Worm (Caenorhabditis elegans) whole organism, late embryonic: ENCODE results near the gene pax-1.

Experiments
- C08G9.2 ChIP-seq: sonication (generic microtip); optimal IDR thresholded peaks from 2 replicates; lab custom pipeline; 2016; ENCODE audit warnings: mild to moderate bottlenecking, missing genetic modification characterization, moderate library complexity, missing compliant biosample characterization
- K02D7.2 ChIP-seq: sonication (generic microtip); optimal IDR thresholded peaks from 2 replicates; lab custom pipeline; 2017; ENCODE audit warnings: mild to moderate bottlenecking, missing genetic modification characterization, missing compliant biosample characterization
- T23F11.4 ChIP-seq: fragments of 200-800 bp; sonication (Bioruptor generic); optimal IDR thresholded peaks from 2 replicates; lab custom pipeline; 2018; ENCODE audit warnings: mild to moderate bottlenecking, missing genetic modification characterization, missing compliant biosample characterization
- ahr-1 ChIP-seq: sonication (generic microtip); optimal IDR thresholded peaks from 2 replicates; lab custom pipeline; 2016; ENCODE audit warnings: missing genetic modification characterization, missing compliant biosample characterization
- ceh-18 ChIP-seq: sonication (generic microtip); optimal IDR thresholded peaks from 2 replicates; lab custom pipeline; 2016; ENCODE audit warnings: missing genetic modification characterization, missing compliant biosample characterization
- ceh-2 ChIP-seq: sonication (generic microtip); optimal IDR thresholded peaks from 2 replicates; lab custom pipeline; 2016; ENCODE audit warnings: missing genotype, missing genetic modification characterization, missing compliant biosample characterization
- ceh-24 ChIP-seq: sonication (generic microtip); optimal IDR thresholded peaks from 2 replicates; lab custom pipeline; 2016; ENCODE audit warnings: mild to moderate bottlenecking, missing genetic modification characterization, missing compliant biosample characterization
- ceh-30 ChIP-seq: fragments of 150-350 bp; optimal IDR thresholded peaks from 2 replicates; lab custom pipeline; 2014; ENCODE audit warnings: missing biosample characterization, missing genetic modification characterization
- ceh-31 ChIP-seq: sonication (generic microtip); optimal IDR thresholded peaks from 2 replicates; lab custom pipeline; 2016; ENCODE audit warnings: missing genetic modification characterization, missing compliant biosample characterization
- ceh-45 ChIP-seq: fragments of 200-800 bp; sonication (Bioruptor generic); IDR thresholded peaks from 2 replicates; pipeline ENCODE4 v1.3.6; 2022; ENCODE audit warnings: missing genetic modification reagents, missing genetic modification characterization, missing compliant biosample characterization
- ceh-9 ChIP-seq: sonication (generic microtip); optimal IDR thresholded peaks from 2 replicates; lab custom pipeline; 2016; ENCODE audit warnings: mild to moderate bottlenecking, missing genetic modification characterization, inconsistent platforms, missing compliant biosample characterization
- elt-2 ChIP-seq: sonication (generic microtip); optimal IDR thresholded peaks from 2 replicates; lab custom pipeline; 2016; ENCODE audit warnings: missing genetic modification reagents, missing genetic modification characterization, missing compliant biosample characterization
- elt-4 ChIP-seq: sonication (generic microtip); optimal IDR thresholded peaks from 2 replicates; lab custom pipeline; 2016; ENCODE audit warnings: missing genetic modification characterization, missing compliant biosample characterization
- ets-4 ChIP-seq: sonication (generic microtip); optimal IDR thresholded peaks from 2 replicates; lab custom pipeline; 2016; ENCODE audit warnings: missing genetic modification characterization, missing compliant biosample characterization
- fkh-10 ChIP-seq: fragments of 150-350 bp; optimal IDR thresholded peaks from 2 replicates; lab custom pipeline; 2014; ENCODE audit warnings: missing biosample characterization, missing genetic modification reagents, missing genetic modification characterization
- fkh-6 ChIP-seq: sonication (generic microtip); optimal IDR thresholded peaks from 2 replicates; lab custom pipeline; 2016; ENCODE audit warnings: missing genetic modification characterization, missing compliant biosample characterization
- gmeb-2 ChIP-seq: sonication (generic microtip); optimal IDR thresholded peaks from 2 replicates; lab custom pipeline; 2016; ENCODE audit warnings: missing genetic modification characterization, inconsistent platforms, missing compliant biosample characterization
- hlh-15 ChIP-seq: sonication (generic microtip); optimal IDR thresholded peaks from 2 replicates; lab custom pipeline; 2016; ENCODE audit warnings: missing genetic modification characterization, missing compliant biosample characterization
- hlh-30 ChIP-seq: sonication (generic microtip); optimal IDR thresholded peaks from 2 replicates; lab custom pipeline; 2017; ENCODE audit warnings: antibody characterized with exemption, missing genetic modification characterization, missing compliant biosample characterization; ENCODE audit not compliant: insufficient read depth
- hlh-6 ChIP-seq: sonication (generic microtip); optimal IDR thresholded peaks from 2 replicates; lab custom pipeline; 2016; ENCODE audit warnings: missing genotype, missing genetic modification characterization, missing compliant biosample characterization
- hlh-8 ChIP-seq: sonication (generic microtip); optimal IDR thresholded peaks from 2 replicates; lab custom pipeline; 2016; ENCODE audit warnings: missing genotype, missing genetic modification characterization, missing compliant biosample characterization
- lim-6 ChIP-seq: sonication (generic microtip); optimal IDR thresholded peaks from 2 replicates; lab custom pipeline; 2016; ENCODE audit warnings: missing genetic modification characterization, missing compliant biosample characterization
- mec-3 ChIP-seq: sonication (generic microtip); optimal IDR thresholded peaks from 2 replicates; lab custom pipeline; 2016; ENCODE audit warnings: borderline replicate concordance, missing genetic modification characterization, missing compliant biosample characterization
- nfya-1 ChIP-seq: sonication (generic microtip); optimal IDR thresholded peaks from 2 replicates; lab custom pipeline; 2017; ENCODE audit warnings: missing genetic modification characterization, mild to moderate bottlenecking, missing compliant biosample characterization, antibody characterized with exemption, moderate library complexity
- nhr-11 ChIP-seq: fragments of 150-350 bp; optimal IDR thresholded peaks from 2 replicates; lab custom pipeline; 2014; ENCODE audit warnings: missing biosample characterization, missing genetic modification characterization
- npax-4 ChIP-seq: sonication (generic microtip); optimal IDR thresholded peaks from 2 replicates; lab custom pipeline; 2016; ENCODE audit warnings: missing genetic modification characterization, missing compliant biosample characterization
- odd-2 ChIP-seq: sonication (generic microtip); optimal IDR thresholded peaks from 2 replicates; lab custom pipeline; 2017; ENCODE audit warnings: antibody characterized with exemption, mild to moderate bottlenecking, missing genetic modification characterization, missing compliant biosample characterization
- pag-3 ChIP-seq: sonication (generic microtip); optimal IDR thresholded peaks from 2 replicates; lab custom pipeline; 2016; ENCODE audit warnings: missing compliant biosample characterization, missing genetic modification characterization, borderline replicate concordance
- pax-1 ChIP-seq: fragments of 150-350 bp; optimal IDR thresholded peaks from 2 replicates; lab custom pipeline; 2014; ENCODE audit warnings: missing biosample characterization, missing genetic modification characterization
- pha-2 ChIP-seq: sonication (generic microtip); optimal IDR thresholded peaks from 2 replicates; lab custom pipeline; 2017; ENCODE audit warnings: mild to moderate bottlenecking, missing genetic modification characterization, missing compliant biosample characterization
- pros-1 ChIP-seq: fragments of 150-350 bp; optimal IDR thresholded peaks from 2 replicates; lab custom pipeline; 2014; ENCODE audit warnings: missing biosample characterization, missing genetic modification reagents, missing genetic modification characterization
- rnt-1 ChIP-seq: sonication (generic microtip); optimal IDR thresholded peaks from 2 replicates; lab custom pipeline; 2016; ENCODE audit warnings: missing genetic modification characterization, missing compliant biosample characterization
- sox-4 ChIP-seq: sonication (generic microtip); optimal IDR thresholded peaks from 2 replicates; lab custom pipeline; 2017; ENCODE audit warnings: mild to moderate bottlenecking, missing genetic modification characterization, inconsistent platforms, missing compliant biosample characterization
- tbx-2 ChIP-seq: sonication (generic microtip); optimal IDR thresholded peaks from 2 replicates; lab custom pipeline; 2016; ENCODE audit warnings: missing genetic modification characterization, missing compliant biosample characterization
- tbx-7 ChIP-seq: sonication (generic microtip); optimal IDR thresholded peaks from 2 replicates; lab custom pipeline; 2016; ENCODE audit warnings: missing genotype, missing genetic modification characterization, missing compliant biosample characterization
- unc-55 ChIP-seq: sonication (generic microtip); optimal IDR thresholded peaks from 2 replicates; lab custom pipeline; 2017; ENCODE audit warnings: missing biosample characterization, missing genetic modification reagents, missing genetic modification characterization
- zip-5 ChIP-seq: sonication (generic microtip); optimal IDR thresholded peaks from 2 replicates; lab custom pipeline; 2016; ENCODE audit warnings: missing genetic modification characterization, missing compliant biosample characterization

The pax-1 gene

DNA sequence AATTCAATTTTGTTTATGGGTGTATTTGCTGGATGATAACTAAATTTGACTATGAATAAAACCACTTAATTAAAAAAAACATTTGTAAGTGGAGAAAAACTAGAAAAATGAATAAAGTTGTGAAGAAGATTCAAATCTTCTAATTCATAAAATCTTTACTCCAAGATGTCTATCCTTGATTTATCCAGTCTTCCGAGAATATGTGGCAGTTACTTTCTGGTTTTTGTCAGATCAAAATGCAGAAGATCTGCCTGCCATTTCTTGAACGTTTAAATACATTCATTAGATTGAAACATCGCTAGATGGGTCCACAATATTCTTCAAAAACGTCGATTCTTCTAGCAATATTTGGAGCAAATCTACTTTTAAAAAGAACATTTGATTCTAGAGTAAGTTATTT, 39.0 kb upstream of the pax-1 start, which contains the start of gene F20D6.2:
Gene F20D6.2, plus strand, starts transcription at position 301 of the 400 bp plus-strand sequence.
- TF ChIP-seq ceh-45 (GFP tag; lab: Robert Waterston, UW) (no peak), ceh-9 (no peak), mec-3 (tag; lab: Kevin White, UChicago) (no peak), pag-3 (no peak), hlh-6 (tag; lab: Kevin White, UChicago) (no peak), odd-2 (tag; lab: Kevin White, UChicago) (no peak), rnt-1 (tag; lab: Kevin White, UChicago) (no peak), ceh-31 (tag; lab: Kevin White, UChicago) (no peak), T23F11.4 (GFP tag; lab: Kevin White, UChicago) (no peak), ceh-24 (tag; lab: Kevin White, UChicago) (no peak), ets-4 (tag; lab: Kevin White, UChicago) (no peak), ceh-2 (tag; lab: Kevin White, UChicago) (no peak), hlh-30 (no peak), hlh-15 (no peak)

ce11 chrV:8188421-8188820, 36.3 kb upstream of the pax-1 start, which contains the start of gene F20D6.15:
Gene F20D6.15, minus strand, starts transcription at chrV:8188467.
- no peak for TF ChIP-seq hlh-30
- TF ChIP-seq ceh-30 (tag; lab: Kevin White, UChicago): no peak
- TF ChIP-seq ahr-1 (tag; lab: Kevin White, UChicago): no peak
- no peak for TF ChIP-seq elt-4 (tag; lab: Kevin White, UChicago)
- no peak for TF ChIP-seq sox-4 (tag; lab: Kevin White, UChicago)

ce11 chrV:8190016-8190415, 34.7 kb upstream of the pax-1 start, which contains the start of gene F20D6.12:
Gene F20D6.12, minus strand, starts transcription at chrV:8190116.
- no peak for TF ChIP-seq nhr-11
- TF ChIP-seq fkh-10 (GFP tag; lab: Kevin White, UChicago): no peak
- TF ChIP-seq K02D7.2: no peak
- no peak for TF ChIP-seq zip-5 (tag; lab: Kevin White, UChicago)
- TF ChIP-seq ceh-31 (tag; lab: Kevin White, UChicago): no peak
- TF ChIP-seq ahr-1 (tag; lab: Kevin White, UChicago): no peak
- TF ChIP-seq rnt-1 (tag; lab: Kevin White, UChicago): no peak
- no peak for TF ChIP-seq tbx-2 (tag; lab: Kevin White, UChicago)
- TF ChIP-seq, all 69 proteins: peak for 0

- TF ChIP-seq C08G9.2 (tag; lab: Kevin White, UChicago) (no peak), ceh-24 (tag; lab: Kevin White, UChicago) (no peak)
Observed at ce11 chrV:8190430-8190829, 34.3 kb upstream of the pax-1 start, which contains the start of gene F20D6.1. Gene F20D6.1, plus strand, starts transcription at chrV:8190730.

- TF ChIP-seq npax-4 (tag; lab: Kevin White, UChicago) (no peak), tbx-2 (tag; lab: Kevin White, UChicago) (no peak), ceh-18 (tag; lab: Kevin White, UChicago) (peak; percentile 71), unc-55 (GFP tag; lab: Kevin White, UChicago) (peak; percentile 82), nfya-1 (tag; lab: Kevin White, UChicago) (peak; percentile 10), hlh-30 (peak; percentile 85)
Observed at ce11 chrV:8195889-8196418, 28.8 kb upstream of the pax-1 start, which contains the start of gene F20D6.10. Gene F20D6.10, minus strand, starts transcription at chrV:8195939.

ce11 chrV:8196993-8197392, 27.7 kb upstream of the pax-1 start:
- no peak for TF ChIP-seq hlh-8 (tag; lab: Kevin White, UChicago)
- TF ChIP-seq fkh-6 (tag; lab: Kevin White, UChicago): no peak
- no peak for TF ChIP-seq hlh-30
- TF ChIP-seq pax-1: no peak
- no peak for TF ChIP-seq hlh-6 (tag; lab: Kevin White, UChicago)
- no peak for TF ChIP-seq elt-2 (tag; lab: Kevin White, UChicago)
- TF ChIP-seq tbx-7 (tag; lab: Kevin White, UChicago): no peak
- TF ChIP-seq ceh-9: no peak
- TF ChIP-seq lim-6 (tag; lab: Kevin White, UChicago): no peak
- no peak for TF ChIP-seq rnt-1 (tag; lab: Kevin White, UChicago)
- no peak for TF ChIP-seq pros-1
- no peak for TF ChIP-seq gmeb-2
- TF ChIP-seq npax-4 (tag; lab: Kevin White, UChicago): no peak
- TF ChIP-seq pha-2: no peak
